Worm (Caenorhabditis elegans): ENCODE measurements around the gene clec-88.

DNA sequence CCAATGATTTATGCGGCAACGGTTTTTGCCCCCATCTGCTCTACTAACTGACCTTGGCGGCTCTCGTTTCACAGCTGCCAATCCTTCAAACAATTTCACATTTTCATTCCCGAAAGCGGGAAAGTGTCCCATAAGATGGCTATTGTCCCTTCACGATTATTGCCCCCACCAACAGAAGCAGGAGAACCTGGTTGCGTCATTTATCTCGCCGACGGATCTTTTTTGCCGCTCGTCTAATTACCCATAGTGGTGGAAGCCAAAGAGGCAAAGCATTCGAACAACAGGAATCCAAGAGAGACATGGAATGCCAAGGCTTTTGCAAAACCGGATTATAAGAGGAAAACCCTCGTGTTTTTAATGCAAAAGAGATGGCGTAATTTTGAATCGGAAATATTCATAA lies 43.6 kb downstream of the clec-88 start:
- TF ChIP-seq unc-39 (tag; optimal IDR thresholded peaks at IDR 0.05): no peak
- no peak for TF ChIP-seq elt-1 (tag; optimal IDR thresholded peaks at IDR 0.05)
- no peak for TF ChIP-seq sem-4 (tag; optimal IDR thresholded peaks at IDR 0.05)
- no peak for TF ChIP-seq unc-62 (GFP tag; optimal IDR thresholded peaks at IDR 0.05)
- TF ChIP-seq zag-1 (tag; optimal IDR thresholded peaks at IDR 0.05): no peak
- no peak for TF ChIP-seq lin-13 (GFP tag; optimal IDR thresholded peaks at IDR 0.05)
- TF ChIP-seq lsy-2 (tag; optimal IDR thresholded peaks at IDR 0.05): no peak
- no peak for TF ChIP-seq skn-1 (tag; optimal IDR thresholded peaks at IDR 0.05)
- TF ChIP-seq elt-3 (tag; optimal IDR thresholded peaks at IDR 0.05): no peak
- no peak for TF ChIP-seq ztf-11 (tag; optimal IDR thresholded peaks at IDR 0.05)
- no peak for TF ChIP-seq ztf-4 (tag; optimal IDR thresholded peaks at IDR 0.05)
- no peak for TF ChIP-seq mdl-1 (tag; optimal IDR thresholded peaks at IDR 0.05)

Measured in whole organism, L2 larva.